Worm (Caenorhabditis elegans) whole organism, L3 larva: ENCODE data around the gene tbc-17.

Experiments
- R02D3.7 ChIP-seq: fragments of 150-350 bp; optimal IDR thresholded peaks from 2 replicates; lab custom pipeline; 2014; ENCODE audit warnings: missing biosample characterization, missing genetic modification characterization
- ZK546.5 ChIP-seq: sonication (generic microtip); optimal IDR thresholded peaks from 2 replicates; lab custom pipeline; 2017; ENCODE audit warnings: missing biosample characterization, missing genetic modification characterization
- ama-1 ChIP-seq: fragments of 150-350 bp; optimal IDR thresholded peaks from 2 replicates; lab custom pipeline; 2018
- ceh-28 ChIP-seq: fragments of 150-350 bp; optimal IDR thresholded peaks from 2 replicates; lab custom pipeline; 2014; ENCODE audit warnings: missing biosample characterization, missing genetic modification reagents, missing genetic modification characterization
- daf-12 ChIP-seq: fragments of 150-350 bp; optimal IDR thresholded peaks from 2 replicates; lab custom pipeline; 2014; ENCODE audit warnings: missing biosample characterization, missing genetic modification reagents, missing genetic modification characterization
- egl-27 ChIP-seq: sonication (generic microtip); optimal IDR thresholded peaks from 4 replicates; lab custom pipeline; 2017; ENCODE audit warnings: missing biosample characterization, missing genetic modification reagents, missing genetic modification characterization
- elt-1 ChIP-seq: fragments of 150-350 bp; optimal IDR thresholded peaks from 2 replicates; lab custom pipeline; 2014; ENCODE audit warnings: missing biosample characterization, missing genetic modification characterization
- elt-2 ChIP-seq: sonication (generic microtip); optimal IDR thresholded peaks from 2 replicates; lab custom pipeline; 2016; ENCODE audit warnings: missing genetic modification reagents, mild to moderate bottlenecking, missing genetic modification characterization, missing compliant biosample characterization
- elt-3 ChIP-seq, 3 experiments: fragments of 150-350 bp in 1 of 3; sonication (generic microtip) in 2 of 3; optimal IDR thresholded peaks; 2 replicates in 2 of 3; 4 replicates in 1 of 3; lab custom pipeline; 2014 to 2017; ENCODE audit warnings: missing biosample characterization in 3 of 3, missing genetic modification characterization in 3 of 3
- eor-1 ChIP-seq, 2 experiments: fragments of 150-350 bp; optimal IDR thresholded peaks; 2 replicates each; lab custom pipeline; 2014 to 2018; ENCODE audit warnings: missing biosample characterization in 2 of 2, missing genetic modification characterization in 2 of 2
- fkh-10 ChIP-seq: sonication (generic microtip); optimal IDR thresholded peaks from 2 replicates; lab custom pipeline; 2017; ENCODE audit warnings: missing biosample characterization, missing genetic modification reagents, missing genetic modification characterization
- fkh-2 ChIP-seq: fragments of 150-350 bp; optimal IDR thresholded peaks from 2 replicates; lab custom pipeline; 2014; ENCODE audit warnings: missing biosample characterization, missing genetic modification reagents, missing genetic modification characterization
- fos-1 ChIP-seq: fragments of 150-350 bp; optimal IDR thresholded peaks from 2 replicates; lab custom pipeline; 2014; ENCODE audit warnings: missing biosample characterization, missing genetic modification characterization
- hmg-11 ChIP-seq: sonication (generic microtip); optimal IDR thresholded peaks from 2 replicates; lab custom pipeline; 2016; ENCODE audit warnings: missing genetic modification characterization, missing compliant biosample characterization
- jun-1 ChIP-seq: fragments of 150-350 bp; optimal IDR thresholded peaks from 2 replicates; lab custom pipeline; 2014; ENCODE audit warnings: missing biosample characterization, missing genetic modification reagents, missing genetic modification characterization
- lin-15B ChIP-seq: fragments of 150-350 bp; optimal IDR thresholded peaks from 2 replicates; lab custom pipeline; 2014; ENCODE audit warnings: missing biosample characterization, missing genetic modification characterization
- lin-39 ChIP-seq: fragments of 150-350 bp; optimal IDR thresholded peaks from 2 replicates; lab custom pipeline; 2018; ENCODE audit warnings: missing biosample characterization, missing genetic modification reagents, missing genetic modification characterization
- mdl-1 ChIP-seq: fragments of 150-350 bp; optimal IDR thresholded peaks from 2 replicates; lab custom pipeline; 2014; ENCODE audit warnings: missing biosample characterization, missing genetic modification characterization
- nfya-1 ChIP-seq: sonication (generic microtip); optimal IDR thresholded peaks from 2 replicates; lab custom pipeline; 2017; ENCODE audit warnings: missing genetic modification characterization, mild to moderate bottlenecking, missing compliant biosample characterization, antibody characterized with exemption, moderate library complexity; ENCODE audit not compliant: insufficient read depth
- nhr-11 ChIP-seq: fragments of 150-350 bp; optimal IDR thresholded peaks from 2 replicates; lab custom pipeline; 2014; ENCODE audit warnings: missing biosample characterization, missing genetic modification characterization
- nhr-23 ChIP-seq: fragments of 150-350 bp; optimal IDR thresholded peaks from 2 replicates; lab custom pipeline; 2014; ENCODE audit warnings: missing biosample characterization, missing genetic modification reagents, missing genetic modification characterization
- nhr-25 ChIP-seq: sonication (generic microtip); optimal IDR thresholded peaks from 2 replicates; lab custom pipeline; 2017; ENCODE audit warnings: missing biosample characterization, missing genetic modification characterization
- nhr-43 ChIP-seq: sonication (generic microtip); optimal IDR thresholded peaks from 2 replicates; lab custom pipeline; 2016; ENCODE audit warnings: mild to moderate bottlenecking, missing genetic modification characterization, missing compliant biosample characterization; ENCODE audit not compliant: poor library complexity, severe bottlenecking
- nhr-76 ChIP-seq: fragments of 150-350 bp; sonication (generic microtip); optimal IDR thresholded peaks from 5 replicates; lab custom pipeline; 2014; ENCODE audit warnings: missing biosample characterization, missing genetic modification characterization
- nhr-77 ChIP-seq: fragments of 150-350 bp; optimal IDR thresholded peaks from 2 replicates; lab custom pipeline; 2014; ENCODE audit warnings: missing biosample characterization, missing genetic modification characterization
- pha-4 ChIP-seq: fragments of 150-350 bp; optimal IDR thresholded peaks from 2 replicates; lab custom pipeline; 2014; ENCODE audit warnings: missing biosample characterization, missing genetic modification reagents, missing genetic modification characterization
- pqm-1 ChIP-seq: fragments of 150-350 bp; optimal IDR thresholded peaks from 2 replicates; lab custom pipeline; 2017; ENCODE audit warnings: missing biosample characterization, missing genetic modification characterization, inconsistent platforms
- skn-1 ChIP-seq: fragments of 150-350 bp; optimal IDR thresholded peaks from 2 replicates; lab custom pipeline; 2014; ENCODE audit warnings: missing biosample characterization, missing genetic modification characterization
- snpc-4 ChIP-seq: fragments of 150-350 bp; optimal IDR thresholded peaks from 2 replicates; lab custom pipeline; 2014; ENCODE audit warnings: missing biosample characterization, missing genetic modification characterization
- unc-39 ChIP-seq: sonication (generic microtip); optimal IDR thresholded peaks from 4 replicates; lab custom pipeline; 2017; ENCODE audit warnings: missing biosample characterization, missing genetic modification characterization
- zag-1 ChIP-seq: fragments of 150-350 bp; optimal IDR thresholded peaks from 2 replicates; lab custom pipeline; 2014; ENCODE audit warnings: missing biosample characterization, missing genetic modification characterization
- ztf-4 ChIP-seq: fragments of 150-350 bp; optimal IDR thresholded peaks from 2 replicates; lab custom pipeline; 2014; ENCODE audit warnings: missing biosample characterization, missing genetic modification characterization

Gene tbc-17

DNA sequence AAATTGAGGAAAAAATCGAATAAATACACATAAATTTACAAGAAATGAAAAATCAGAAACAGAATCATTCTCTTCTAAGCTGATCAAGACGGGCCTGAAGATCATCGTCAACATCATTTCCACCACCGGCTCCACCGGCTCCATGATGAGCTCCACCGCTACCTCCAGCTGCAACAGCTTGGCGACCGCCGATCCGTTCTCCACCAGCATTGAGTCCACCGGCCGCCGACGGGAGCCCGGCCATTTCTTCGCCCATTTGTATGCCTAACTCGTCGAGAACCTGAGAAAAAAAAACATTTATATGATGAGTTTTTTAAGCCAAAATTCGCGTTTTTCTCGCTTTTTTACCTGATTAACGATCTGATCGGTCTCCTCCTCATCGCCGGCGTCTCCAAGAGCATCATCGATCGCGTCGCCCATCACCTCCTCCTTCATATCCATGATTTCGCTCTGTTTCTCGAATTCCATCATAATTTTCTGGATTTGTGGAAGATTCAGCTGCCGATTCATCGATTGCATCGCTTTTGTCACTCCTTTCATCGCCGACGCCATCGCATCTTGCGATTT, 73.1 kb downstream of the tbc-17 start:
- TF ChIP-seq mdl-1 (tag; lab: Kevin White, UChicago) (no peak), daf-12 (no peak), elt-3 (tag; optimal IDR thresholded peaks at IDR 0.05; lab: Kevin White, UChicago) (no peak), nhr-76 (no peak), nhr-25 (tag; lab: Kevin White, UChicago) (no peak)

DNA sequence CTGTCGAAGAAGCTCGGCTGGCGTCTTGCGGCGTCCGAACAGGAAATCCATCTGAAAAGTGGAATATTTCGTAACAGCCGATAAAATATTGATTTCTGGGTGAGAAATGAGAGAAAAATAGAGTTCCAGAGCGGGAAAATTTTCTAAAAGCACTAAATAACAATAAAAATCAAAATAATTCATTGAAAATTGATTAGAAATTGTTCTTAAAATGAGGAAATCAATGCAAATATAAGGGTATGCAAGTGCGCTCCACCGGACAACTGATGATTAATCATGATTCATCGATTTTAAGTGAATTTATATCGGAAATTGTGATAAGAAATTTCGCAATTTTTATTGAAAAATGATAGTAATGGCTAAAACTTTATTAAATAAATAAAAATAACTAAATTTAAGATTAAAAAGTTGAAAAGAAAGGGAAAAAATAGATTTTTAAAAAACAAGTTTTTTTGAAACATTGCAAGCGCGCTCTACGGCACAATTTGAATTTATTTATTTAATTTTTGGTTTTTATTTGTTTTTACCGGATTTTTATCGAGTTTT, 74.0 kb downstream of the tbc-17 start, which contains the start of the genes vps-2 and tiar-2:
TSS of gene vps-2 (minus strand) at position 51 of the 546 bp plus-strand sequence.
TSS of gene tiar-2 (plus strand) at position 520 of the 546 bp plus-strand sequence.
- TF ChIP-seq lin-15B (tag; lab: Kevin White, UChicago) (peak; percentile 85), R02D3.7 (tag; lab: Kevin White, UChicago) (peak; percentile 33), egl-27 (tag; lab: Kevin White, UChicago) (no peak), nhr-23 (tag; lab: Kevin White, UChicago) (peak; percentile 25), fkh-2 (tag; lab: Kevin White, UChicago) (no peak), fkh-10 (GFP tag; lab: Kevin White, UChicago) (no peak), snpc-4 (tag; lab: Kevin White, UChicago) (peak; percentile 80), ztf-4 (no peak), elt-1 (tag; lab: Kevin White, UChicago) (no peak), nfya-1 (tag; lab: Kevin White, UChicago) (peak; percentile 23), nhr-11 (no peak), nhr-77 (tag; lab: Kevin White, UChicago) (no peak), pha-4 (tag; lab: Kevin White, UChicago) (peak; percentile 89), zag-1 (tag; lab: Kevin White, UChicago) (no peak), nhr-25 (tag; lab: Kevin White, UChicago) (no peak), elt-3 (tag; optimal IDR thresholded peaks at IDR 0.05; lab: Kevin White, UChicago) (no peak), fos-1 (tag; lab: Kevin White, UChicago) (peak; percentile 89), eor-1 (tag; optimal IDR thresholded peaks at IDR 0.05; lab: Kevin White, UChicago) (peak in 1 of 2 experiments; percentile 60), skn-1 (peak; percentile 93), elt-2 (tag; lab: Kevin White, UChicago) (peak; percentile 61), pqm-1 (tag; lab: Kevin White, UChicago) (peak; percentile 98), ceh-28 (tag; lab: Kevin White, UChicago) (peak; percentile 75), jun-1 (tag; lab: Kevin White, UChicago) (peak; percentile 57)

DNA sequence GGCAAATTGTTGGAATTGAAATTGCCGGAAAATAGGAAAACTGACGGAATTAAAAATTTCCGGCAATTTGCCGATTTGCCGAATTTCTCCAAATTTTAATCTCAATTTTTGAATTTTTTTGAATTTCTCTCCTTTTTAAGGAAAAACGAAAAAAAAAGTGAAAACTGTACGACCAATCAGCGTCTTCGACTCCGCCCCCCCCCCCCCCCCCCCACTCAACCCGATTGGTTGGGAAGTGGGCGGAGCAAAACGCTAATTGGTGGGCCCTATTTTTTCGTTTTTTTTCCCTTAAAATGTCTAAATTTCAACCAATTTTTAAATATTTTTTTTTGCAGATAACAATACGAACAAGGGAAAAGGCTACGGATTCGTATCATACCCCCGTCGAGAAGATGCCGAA, 75.7 kb downstream of the tbc-17 start:
- TF ChIP-seq zag-1 (tag; lab: Kevin White, UChicago) (no peak), ceh-28 (tag; lab: Kevin White, UChicago) (no peak), ZK546.5 (tag; lab: Kevin White, UChicago) (no peak), nhr-11 (no peak), nhr-43 (tag; lab: Kevin White, UChicago) (no peak), ama-1 (no peak), nhr-25 (tag; lab: Kevin White, UChicago) (no peak), hmg-11 (no peak), lin-39 (no peak), nfya-1 (tag; lab: Kevin White, UChicago) (no peak)

DNA sequence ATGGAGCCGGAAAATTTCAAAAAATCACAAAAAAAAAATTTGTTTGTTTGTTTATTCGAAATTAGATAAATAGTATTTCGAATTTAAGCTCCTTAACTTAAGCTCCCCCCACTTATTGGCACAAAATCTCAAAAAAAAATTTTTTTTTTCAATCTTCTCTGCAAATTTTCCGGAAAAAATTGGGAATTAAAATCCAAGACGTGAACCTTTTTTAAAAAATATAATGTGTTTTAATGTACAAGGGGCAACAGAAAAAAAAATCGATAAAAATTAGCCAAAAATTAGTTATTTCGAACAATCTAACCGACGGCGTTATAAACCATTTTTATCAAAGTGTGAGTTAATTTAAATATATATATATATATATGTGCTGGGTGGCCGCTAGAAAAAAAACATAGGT, 80.2 kb downstream of the tbc-17 start, which contains the start of gene Y46G5A.14:
TSS of gene Y46G5A.14 (plus strand) at position 301 of the 400 bp plus-strand sequence.
- no peak for TF ChIP-seq snpc-4 (tag; lab: Kevin White, UChicago)
- TF ChIP-seq hmg-11: no peak
- TF ChIP-seq jun-1 (tag; lab: Kevin White, UChicago): no peak
- TF ChIP-seq elt-1 (tag; lab: Kevin White, UChicago): no peak
- TF ChIP-seq unc-39 (tag; lab: Kevin White, UChicago): no peak
- TF ChIP-seq ceh-28 (tag; lab: Kevin White, UChicago): no peak
- TF ChIP-seq, all 47 proteins: peak for 0
